Fruit fly (Drosophila melanogaster): ENCODE results near the gene CG8010.

CG8010 gene

dm6 chrX:19247200-19248052 is 21.3 kb downstream of the CG8010 start, which contains the start of gene CG7992 (continued):
- TF ChIP-seq CG17612 (GFP tag; IDR thresholded peaks at IDR 0.05) (no peak), CG9876 (GFP tag; optimal IDR thresholded peaks at IDR 0.05) (peak; percentile 10), seq (GFP tag; IDR thresholded peaks at IDR 0.05) (no peak; the same call in 1 of the 2 replicates), CG6689 (GFP tag; IDR thresholded peaks at IDR 0.05) (peak; percentile 63), CG3726 (GFP tag; IDR thresholded peaks at IDR 0.05) (no peak), CG7839 (tag; optimal IDR thresholded peaks at IDR 0.05) (peak; percentile 75), CG13894 (tag; optimal IDR thresholded peaks at IDR 0.05) (peak; percentile 4), CG14710 (tag; optimal IDR thresholded peaks at IDR 0.05) (peak; percentile 1), CG7556 (GFP tag; optimal IDR thresholded peaks at IDR 0.05) (peak; percentile 62), CG7928 (GFP tag; optimal IDR thresholded peaks at IDR 0.05) (no peak), CG18262 (tag; optimal IDR thresholded peaks at IDR 0.05) (peak; percentile 45), fd102C (GFP tag; optimal IDR thresholded peaks at IDR 0.05) (no peak), Tbp (GFP tag; optimal IDR thresholded peaks at IDR 0.05) (no peak), oc (tag; optimal IDR thresholded peaks at IDR 0.05) (no peak), Atf6 (GFP tag; IDR thresholded peaks at IDR 0.05) (no peak; the same call in 1 of the 2 replicates), Sin3A (optimal IDR thresholded peaks at IDR 0.05) (no peak), CG5245 (GFP tag; optimal IDR thresholded peaks at IDR 0.05) (no peak), CG7786 (GFP tag; optimal IDR thresholded peaks at IDR 0.05) (peak; percentile 67), CG15011 (GFP tag; optimal IDR thresholded peaks at IDR 0.05) (peak; percentile 43), pnt (GFP tag; optimal IDR thresholded peaks at IDR 0.05) (peak; percentile 46), Gug (GFP tag; IDR thresholded peaks at IDR 0.05) (0 out of 4 replicates have a peak, but pooled peaks have one; percentile 13), Ptx1 (GFP tag; IDR thresholded peaks at IDR 0.05) (peak; percentile 57), CG7271 (tag; optimal IDR thresholded peaks at IDR 0.05) (no peak), CG6175 (GFP tag; IDR thresholded peaks at IDR 0.05) (no peak), CG10462 (GFP tag; optimal IDR thresholded peaks at IDR 0.05) (no peak), Stat92E (GFP tag; optimal IDR thresholded peaks at IDR 0.05) (no peak), ssp (GFP tag; IDR thresholded peaks at IDR 0.05) (0 out of 2 replicates have a peak, but pooled peaks have one; percentile 18), CG12219 (GFP tag; optimal IDR thresholded peaks at IDR 0.05) (peak; percentile 27), cato (GFP tag; optimal IDR thresholded peaks at IDR 0.05; ENCODE audit: borderline replicate concordance) (no peak), ranshi (GFP tag; IDR thresholded peaks at IDR 0.05) (no peak), chn (GFP tag; optimal IDR thresholded peaks at IDR 0.05) (no peak), psq (GFP tag; optimal IDR thresholded peaks at IDR 0.05) (no peak), sna (GFP tag; IDR thresholded peaks at IDR 0.05; ENCODE audit: partially characterized antibody) (no peak), Aef1 (GFP tag; IDR thresholded peaks at IDR 0.05) (peak; percentile 48; the same call in 2 of the 3 replicates), CG8924 (tag; optimal IDR thresholded peaks at IDR 0.05) (peak; percentile 47), CG6765 (GFP tag; optimal IDR thresholded peaks at IDR 0.05) (peak; percentile 51), zen (tag; optimal IDR thresholded peaks at IDR 0.05) (peak; percentile 23), CG12391 (tag; optimal IDR thresholded peaks at IDR 0.05) (peak; percentile 55), CG11398 (GFP tag; optimal IDR thresholded peaks at IDR 0.05) (peak; percentile 39), CG16863 (GFP tag; optimal IDR thresholded peaks at IDR 0.05) (peak; percentile 59), Fer3 (tag; optimal IDR thresholded peaks at IDR 0.05) (peak; percentile 52), gsb (GFP tag; IDR thresholded peaks at IDR 0.05) (no peak), Sox100B (GFP tag; optimal IDR thresholded peaks at IDR 0.05) (no peak), lov (optimal IDR thresholded peaks at IDR 0.05) (no peak), lov (GFP tag; IDR thresholded peaks at IDR 0.05) (no peak), pzg (GFP tag; optimal IDR thresholded peaks at IDR 0.05) (no peak), mld (GFP tag; IDR thresholded peaks at IDR 0.05; ENCODE audit: partially characterized antibody) (no peak), wdn (GFP tag; IDR thresholded peaks at IDR 0.05) (no peak), ems (GFP tag; optimal IDR thresholded peaks at IDR 0.05) (no peak), sisA (GFP tag; IDR thresholded peaks at IDR 0.05) (0 out of 2 replicates have a peak, but pooled peaks have one; percentile 37)
